Worm (Caenorhabditis elegans): ENCODE measurements around the gene hpo-26.

hpo-26 gene

ce11 chrV:6516491-6517304, 16.2 kb downstream of the hpo-26 start, which contains the start of gene mdh-1:
mdh-1 (minus strand) TSS chrV:6516526.
- TF ChIP-seq lin-15B (tag; optimal IDR thresholded peaks at IDR 0.05) (no peak), unc-62 (GFP tag; optimal IDR thresholded peaks at IDR 0.05 in 1 of 2) (peak in 1 of 2 experiments; percentile 97), unc-62 (tag; optimal IDR thresholded peaks at IDR 0.05) (no peak), madf-9 (GFP tag; conservative IDR thresholded peaks at IDR 0.05) (0 out of 2 replicates have a peak, but pooled peaks have one; percentile 5), aha-1 (tag) (peak; percentile 92), mep-1 (tag; optimal IDR thresholded peaks at IDR 0.05) (peak; percentile 12), mes-2 (tag; optimal IDR thresholded peaks at IDR 0.05; ENCODE audit: poor library complexity, severe bottlenecking) (peak; percentile 9), ztf-11 (tag; optimal IDR thresholded peaks at IDR 0.05) (no peak), daf-16 (GFP tag; optimal IDR thresholded peaks at IDR 0.05) (no peak), daf-16 (tag; optimal IDR thresholded peaks at IDR 0.05) (peak; percentile 46), lim-7 (GFP tag; IDR thresholded peaks at IDR 0.05) (0 out of 2 replicates have a peak, but pooled peaks have one; percentile 25), unc-130 (GFP tag; optimal IDR thresholded peaks at IDR 0.05) (no peak), pqm-1 (tag; optimal IDR thresholded peaks at IDR 0.05) (peak; percentile 10), zfp-3 (GFP tag; conservative IDR thresholded peaks at IDR 0.05) (peak; percentile 13; the same call in 1 of the 2 replicates), ceh-28 (tag; optimal IDR thresholded peaks at IDR 0.05) (peak; percentile 14), nhr-28 (tag; optimal IDR thresholded peaks at IDR 0.05) (peak; percentile 33), vab-7 (GFP tag; IDR thresholded peaks at IDR 0.05) (no peak), nhr-76 (tag; optimal IDR thresholded peaks at IDR 0.05) (no peak), dpl-1 (GFP tag; optimal IDR thresholded peaks at IDR 0.05) (peak; percentile 39)

ce11 chrV:6515344-6515743, 17.5 kb downstream of the hpo-26 start:
- TF ChIP-seq ceh-62 (tag; optimal IDR thresholded peaks at IDR 0.05): no peak
- TF ChIP-seq F26F4.8 (GFP tag; conservative IDR thresholded peaks at IDR 0.05): no peak
- TF ChIP-seq hmg-1.1 (GFP tag; IDR thresholded peaks at IDR 0.05): no peak
- peak; percentile 12; the same call in 1 of the 2 replicates for TF ChIP-seq dmd-6 (GFP tag; IDR thresholded peaks at IDR 0.05)
- 0 out of 2 replicates have a peak, but pooled peaks have one; percentile 2 for TF ChIP-seq madf-9 (GFP tag; conservative IDR thresholded peaks at IDR 0.05)
- TF ChIP-seq nhr-48 (tag; optimal IDR thresholded peaks at IDR 0.05): no peak
- no peak for TF ChIP-seq ama-1 (optimal IDR thresholded peaks at IDR 0.05)
- TF ChIP-seq zip-2 (tag; optimal IDR thresholded peaks at IDR 0.05): no peak
- TF ChIP-seq gei-8 (GFP tag; optimal IDR thresholded peaks at IDR 0.05): no peak
- no peak for TF ChIP-seq ztf-11 (tag; optimal IDR thresholded peaks at IDR 0.05)
- TF ChIP-seq nhr-76 (tag; optimal IDR thresholded peaks at IDR 0.05): no peak

ce11 chrV:6514887-6515324, 18.0 kb downstream of the hpo-26 start, which contains the start of gene dpy-11:
dpy-11 (minus strand) TSS chrV:6515240.
- no peak for TF ChIP-seq unc-39 (tag; optimal IDR thresholded peaks at IDR 0.05)
- peak; percentile 71 for TF ChIP-seq duxl-1 (tag; optimal IDR thresholded peaks at IDR 0.05; ENCODE audit: poor library complexity)
- TF ChIP-seq tra-1 (GFP tag; IDR thresholded peaks at IDR 0.05): 0 out of 2 replicates have a peak, but pooled peaks have one; percentile 48
- peak; percentile 45; the same call in 1 of the 2 replicates for TF ChIP-seq snpc-1.2 (GFP tag; IDR thresholded peaks at IDR 0.05)
- TF ChIP-seq F10B5.3 (tag; optimal IDR thresholded peaks at IDR 0.05): no peak
- TF ChIP-seq aly-2 (tag; optimal IDR thresholded peaks at IDR 0.05): no peak
- TF ChIP-seq nhr-10 (tag; optimal IDR thresholded peaks at IDR 0.05): no peak
- TF ChIP-seq dmd-8 (GFP tag; IDR thresholded peaks at IDR 0.05): no peak
- TF ChIP-seq ceh-28 (tag; optimal IDR thresholded peaks at IDR 0.05): no peak
- TF ChIP-seq nhr-11 (tag; optimal IDR thresholded peaks at IDR 0.05): no peak
- peak; percentile 53 for TF ChIP-seq lin-38 (GFP tag; IDR thresholded peaks at IDR 0.05)
- TF ChIP-seq lsy-2 (tag; optimal IDR thresholded peaks at IDR 0.05): peak; percentile 49 to 58
- no peak for TF ChIP-seq pqm-1 (tag; optimal IDR thresholded peaks at IDR 0.05)
- peak; percentile 75 for TF ChIP-seq mxl-3 (GFP tag; optimal IDR thresholded peaks at IDR 0.05)
- peak; percentile 79 for TF ChIP-seq hlh-11 (tag; optimal IDR thresholded peaks at IDR 0.05)
- no peak for TF ChIP-seq ZK546.5 (tag; optimal IDR thresholded peaks at IDR 0.05)
- TF ChIP-seq nhr-6 (tag; optimal IDR thresholded peaks at IDR 0.05): peak; percentile 57
- TF ChIP-seq F26F4.8 (GFP tag; conservative IDR thresholded peaks at IDR 0.05): no peak
- peak; percentile 91 for TF ChIP-seq Y75B8A.6 (GFP tag; IDR thresholded peaks at IDR 0.05)
- peak; percentile 36; the same call in 1 of the 2 replicates for TF ChIP-seq Y48G9A.11 (GFP tag; IDR thresholded peaks at IDR 0.05)
- TF ChIP-seq hlh-30 (tag; optimal IDR thresholded peaks at IDR 0.05; ENCODE audit: insufficient read depth): no peak
- TF ChIP-seq daf-8 (GFP tag; IDR thresholded peaks at IDR 0.05): no peak
- no peak for TF ChIP-seq ceh-20 (GFP tag; IDR thresholded peaks at IDR 0.05)
- no peak for TF ChIP-seq rbr-2 (tag; optimal IDR thresholded peaks at IDR 0.05)
- peak; percentile 81 for TF ChIP-seq mep-1 (tag; optimal IDR thresholded peaks at IDR 0.05)
